Worm (Caenorhabditis elegans): ENCODE measurements around the gene C17G1.14.

Gene C17G1.14

DNA sequence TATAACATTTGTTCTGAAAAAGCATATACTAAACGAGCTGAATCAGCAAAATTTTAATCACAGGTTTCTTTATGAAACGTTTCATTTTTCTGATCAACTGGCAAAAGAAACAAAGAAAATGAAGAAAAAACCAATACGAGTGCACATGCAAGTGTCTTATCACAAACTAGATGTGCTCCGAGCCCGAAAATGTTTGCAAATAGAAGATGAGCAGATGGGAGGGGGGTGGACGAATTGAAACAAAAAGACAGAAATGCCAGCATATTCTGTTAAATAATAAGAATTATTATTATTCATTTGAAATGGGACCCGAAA lies 4.6 kb upstream of the C17G1.14 start:
- TF ChIP-seq tbx-11 (GFP tag; IDR thresholded peaks at IDR 0.05) = no peak
- no peak for TF ChIP-seq ets-7 (tag; optimal IDR thresholded peaks at IDR 0.05)
- TF ChIP-seq sea-1 (GFP tag; conservative IDR thresholded peaks at IDR 0.05) = no peak
- TF ChIP-seq hmg-4 (GFP tag; optimal IDR thresholded peaks at IDR 0.05) = no peak
- TF ChIP-seq scrt-1 (GFP tag; IDR thresholded peaks at IDR 0.05) = no peak
- TF ChIP-seq flt-1 (GFP tag; IDR thresholded peaks at IDR 0.05) = no peak
- no peak for TF ChIP-seq B0310.2 (tag; optimal IDR thresholded peaks at IDR 0.05)
- no peak for TF ChIP-seq ceh-13 (GFP tag; optimal IDR thresholded peaks at IDR 0.05)
- TF ChIP-seq tra-4 (tag; optimal IDR thresholded peaks at IDR 0.05) = no peak
- TF ChIP-seq hnd-1 (tag; optimal IDR thresholded peaks at IDR 0.05) = no peak
- TF ChIP-seq ama-1 (optimal IDR thresholded peaks at IDR 0.05) = no peak
- no peak for TF ChIP-seq ceh-36 (tag; optimal IDR thresholded peaks at IDR 0.05)
- TF ChIP-seq pes-1 (GFP tag; IDR thresholded peaks at IDR 0.05) = no peak
- TF ChIP-seq hmbx-1 (tag; optimal IDR thresholded peaks at IDR 0.05) = no peak
- no peak for TF ChIP-seq F13C5.2 (tag; optimal IDR thresholded peaks at IDR 0.05)
- no peak for TF ChIP-seq tbx-37 (GFP tag; conservative IDR thresholded peaks at IDR 0.05)

DNA sequence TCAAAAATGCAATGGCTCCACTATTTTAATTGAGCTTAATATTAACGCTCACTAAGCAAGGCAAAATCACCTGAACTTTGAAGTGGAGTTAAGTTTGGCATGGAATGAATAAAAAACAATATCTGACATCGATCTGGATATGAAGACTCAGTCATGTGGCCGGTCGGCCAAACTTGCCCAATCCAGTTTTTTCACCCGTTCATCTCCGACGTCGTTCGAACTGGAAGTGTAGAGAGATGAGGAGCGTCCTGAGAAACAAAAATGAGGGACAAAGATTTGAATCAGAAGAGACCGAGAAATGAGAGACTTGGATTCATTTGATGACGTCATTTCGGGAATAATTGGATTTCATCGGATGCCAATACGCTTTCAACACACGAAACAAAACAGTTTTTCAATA lies 522 bp upstream of the C17G1.14 start:
- no peak for TF ChIP-seq aly-1 (tag; optimal IDR thresholded peaks at IDR 0.05)
- TF ChIP-seq ets-7 (tag; optimal IDR thresholded peaks at IDR 0.05) = no peak
- no peak for TF ChIP-seq tra-4 (tag; optimal IDR thresholded peaks at IDR 0.05)
- no peak for TF ChIP-seq F13C5.2 (tag; optimal IDR thresholded peaks at IDR 0.05)
- no peak for TF ChIP-seq sea-1 (GFP tag; conservative IDR thresholded peaks at IDR 0.05)
- no peak for TF ChIP-seq ceh-13 (GFP tag; optimal IDR thresholded peaks at IDR 0.05)
- TF ChIP-seq hmbx-1 (tag; optimal IDR thresholded peaks at IDR 0.05) = no peak
- no peak for TF ChIP-seq flt-1 (GFP tag; IDR thresholded peaks at IDR 0.05)
- no peak for TF ChIP-seq ceh-36 (tag; optimal IDR thresholded peaks at IDR 0.05)
- TF ChIP-seq hmg-4 (GFP tag; optimal IDR thresholded peaks at IDR 0.05) = no peak
- TF ChIP-seq B0310.2 (tag; optimal IDR thresholded peaks at IDR 0.05) = no peak
- TF ChIP-seq scrt-1 (GFP tag; IDR thresholded peaks at IDR 0.05) = no peak
- no peak for TF ChIP-seq hnd-1 (tag; optimal IDR thresholded peaks at IDR 0.05)

DNA sequence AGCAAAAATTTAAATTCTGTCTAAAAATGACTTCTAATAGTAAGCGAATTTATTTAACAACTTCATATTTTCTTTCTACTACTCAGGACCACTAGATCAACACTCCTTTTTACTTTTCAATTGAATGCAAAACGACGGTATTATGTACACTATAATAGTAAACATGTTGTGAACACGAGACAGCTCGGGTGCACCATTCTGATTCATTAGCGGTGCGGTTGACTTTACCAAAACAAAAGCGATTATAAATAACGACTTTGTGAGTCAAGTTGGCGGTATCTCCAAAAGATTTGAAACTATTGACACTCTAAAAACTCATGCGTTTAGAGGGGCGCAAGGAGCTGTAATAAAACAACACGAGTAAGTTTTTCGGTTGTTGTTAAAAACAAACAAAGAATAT lies 1.9 kb downstream of the C17G1.14 start:
- no peak for TF ChIP-seq ceh-13 (GFP tag; optimal IDR thresholded peaks at IDR 0.05)
- no peak for TF ChIP-seq B0310.2 (tag; optimal IDR thresholded peaks at IDR 0.05)
- TF ChIP-seq pes-1 (GFP tag; IDR thresholded peaks at IDR 0.05) = no peak
- no peak for TF ChIP-seq ama-1 (optimal IDR thresholded peaks at IDR 0.05)

ce11 chrX:9941379-9941778 lies 2.8 kb downstream of the C17G1.14 start:
- no peak for TF ChIP-seq tbx-11 (GFP tag; IDR thresholded peaks at IDR 0.05)

DNA sequence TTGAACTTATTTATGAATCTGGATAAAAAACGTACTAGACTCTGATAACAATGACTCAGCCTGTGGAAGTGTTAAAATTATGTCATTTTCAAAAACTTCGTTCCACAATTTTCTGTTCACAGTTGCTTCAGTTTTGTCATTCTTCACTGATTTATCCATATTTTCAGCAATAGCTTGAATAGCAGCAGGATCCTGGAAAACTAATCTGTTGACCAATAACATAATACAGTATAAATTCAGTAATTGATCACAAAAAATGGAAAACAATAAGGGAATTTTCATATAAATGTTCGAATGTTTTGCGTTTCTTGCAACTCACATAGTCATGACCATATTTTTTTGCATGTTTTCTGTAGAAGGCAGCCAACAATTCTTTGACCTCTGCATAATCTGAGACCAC lies 9.9 kb downstream of the C17G1.14 start:
- TF ChIP-seq ets-7 (tag; optimal IDR thresholded peaks at IDR 0.05) (no peak), tbx-37 (GFP tag; conservative IDR thresholded peaks at IDR 0.05) (no peak), ceh-13 (GFP tag; optimal IDR thresholded peaks at IDR 0.05) (no peak), scrt-1 (GFP tag; IDR thresholded peaks at IDR 0.05) (no peak), ceh-36 (tag; optimal IDR thresholded peaks at IDR 0.05) (no peak), flt-1 (GFP tag; IDR thresholded peaks at IDR 0.05) (no peak), sea-1 (GFP tag; conservative IDR thresholded peaks at IDR 0.05) (no peak), pes-1 (GFP tag; IDR thresholded peaks at IDR 0.05) (no peak), aly-1 (tag; optimal IDR thresholded peaks at IDR 0.05) (no peak), hmbx-1 (tag; optimal IDR thresholded peaks at IDR 0.05) (no peak), F13C5.2 (tag; optimal IDR thresholded peaks at IDR 0.05) (no peak), tra-4 (tag; optimal IDR thresholded peaks at IDR 0.05) (no peak), ama-1 (optimal IDR thresholded peaks at IDR 0.05) (no peak)

DNA sequence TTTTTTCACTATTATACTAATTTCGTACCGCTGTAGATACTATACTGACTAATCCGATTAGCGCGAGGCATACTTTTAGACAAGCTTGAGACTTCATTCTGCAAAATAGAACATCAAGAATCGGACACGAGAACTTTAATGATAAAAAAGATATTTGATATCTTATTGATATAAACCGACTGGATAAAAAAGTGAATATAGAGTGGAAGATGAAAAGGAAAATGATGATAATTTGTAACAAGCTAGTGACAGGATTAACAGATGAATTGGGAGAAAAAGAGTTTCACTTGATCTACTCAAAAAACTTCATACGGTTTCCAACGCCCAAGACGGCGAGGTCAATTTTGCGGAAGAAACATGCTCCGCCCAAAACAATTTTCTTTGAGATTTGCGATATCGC lies 10.3 kb downstream of the C17G1.14 start, which contains the start of gene nas-37:
Gene nas-37, minus strand, starts transcription at position 101 of the 400 bp plus-strand sequence.
- TF ChIP-seq F13C5.2 (tag; optimal IDR thresholded peaks at IDR 0.05) (no peak), ceh-36 (tag; optimal IDR thresholded peaks at IDR 0.05) (no peak), B0310.2 (tag; optimal IDR thresholded peaks at IDR 0.05) (no peak), aly-1 (tag; optimal IDR thresholded peaks at IDR 0.05) (no peak)

DNA sequence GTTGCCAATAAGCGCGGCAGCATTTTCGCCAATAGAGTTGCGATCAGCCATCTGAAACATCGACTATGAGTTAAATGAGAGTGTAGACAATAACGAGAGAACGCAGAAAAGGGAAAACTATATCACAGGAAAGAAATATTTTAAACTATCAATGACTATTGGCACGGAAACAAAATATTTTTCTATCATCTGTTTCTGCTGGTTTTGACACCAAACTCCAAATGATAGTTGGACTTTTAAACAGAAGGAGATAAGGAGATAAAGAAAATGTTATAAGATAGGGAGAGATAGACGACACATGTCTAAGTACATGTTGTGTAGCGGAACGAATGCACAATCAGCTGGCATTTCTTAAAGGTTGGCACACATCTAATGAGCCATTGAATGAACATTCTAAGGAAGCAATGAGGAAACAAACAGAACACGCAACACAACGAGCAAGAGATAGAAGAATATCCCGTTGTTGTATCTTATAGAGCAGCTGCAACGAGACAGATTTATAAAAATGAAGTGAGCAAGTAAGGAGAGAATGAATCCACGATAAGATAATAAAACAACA lies 15.9 kb downstream of the C17G1.14 start, which contains the start of gene cysl-1:
Gene cysl-1, minus strand, starts transcription at position 51 of the 559 bp plus-strand sequence.
- TF ChIP-seq hmbx-1 (tag; optimal IDR thresholded peaks at IDR 0.05) = no peak
- TF ChIP-seq scrt-1 (GFP tag; IDR thresholded peaks at IDR 0.05) = no peak
- TF ChIP-seq sea-1 (GFP tag; conservative IDR thresholded peaks at IDR 0.05) = no peak
- no peak for TF ChIP-seq hmg-4 (GFP tag; optimal IDR thresholded peaks at IDR 0.05)
- no peak for TF ChIP-seq ceh-13 (GFP tag; optimal IDR thresholded peaks at IDR 0.05)
- TF ChIP-seq tra-4 (tag; optimal IDR thresholded peaks at IDR 0.05) = no peak
- no peak for TF ChIP-seq F13C5.2 (tag; optimal IDR thresholded peaks at IDR 0.05)
- TF ChIP-seq ceh-36 (tag; optimal IDR thresholded peaks at IDR 0.05) = no peak

- TF ChIP-seq pes-1 (GFP tag; IDR thresholded peaks at IDR 0.05) (no peak), ama-1 (optimal IDR thresholded peaks at IDR 0.05) (no peak), ceh-36 (tag; optimal IDR thresholded peaks at IDR 0.05) (no peak), tbx-37 (GFP tag; conservative IDR thresholded peaks at IDR 0.05) (no peak), ets-7 (tag; optimal IDR thresholded peaks at IDR 0.05) (no peak), hnd-1 (tag; optimal IDR thresholded peaks at IDR 0.05) (no peak), tra-4 (tag; optimal IDR thresholded peaks at IDR 0.05) (no peak), hmbx-1 (tag; optimal IDR thresholded peaks at IDR 0.05) (no peak), hmg-4 (GFP tag; optimal IDR thresholded peaks at IDR 0.05) (no peak), aly-1 (tag; optimal IDR thresholded peaks at IDR 0.05) (no peak), tbx-11 (GFP tag; IDR thresholded peaks at IDR 0.05) (no peak), sea-1 (GFP tag; conservative IDR thresholded peaks at IDR 0.05) (no peak), scrt-1 (GFP tag; IDR thresholded peaks at IDR 0.05) (no peak), B0310.2 (tag; optimal IDR thresholded peaks at IDR 0.05) (no peak), F13C5.2 (tag; optimal IDR thresholded peaks at IDR 0.05) (no peak), ceh-13 (GFP tag; optimal IDR thresholded peaks at IDR 0.05) (no peak), flt-1 (GFP tag; IDR thresholded peaks at IDR 0.05) (no peak)
These were observed 17.4 kb downstream of the C17G1.14 start for ce11 chrX:9956052-9956451.

All from whole organism, early embryonic.